Worm (Caenorhabditis elegans): ENCODE data around the gene R07G3.7.

The R07G3.7 gene

DNA sequence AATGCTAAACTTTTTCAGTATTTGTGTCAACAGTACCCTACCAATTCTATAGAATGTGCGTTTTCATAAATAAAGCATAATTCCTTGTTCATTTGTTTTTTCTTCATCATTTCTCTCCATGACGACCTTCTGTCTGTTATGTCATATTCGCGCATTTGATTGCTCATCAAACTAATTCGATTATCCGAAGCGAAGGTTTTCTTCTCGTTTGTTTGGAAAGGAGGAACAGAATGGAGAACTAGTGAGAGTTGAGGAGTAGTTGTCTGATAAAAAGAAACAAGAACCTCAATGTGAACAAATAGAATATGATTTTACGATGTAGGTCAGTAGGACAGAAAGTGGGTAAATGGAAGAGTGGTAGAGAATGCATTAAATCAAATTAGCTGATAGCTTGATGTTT lies 50.9 kb downstream of the R07G3.7 start:
- TF ChIP-seq nhr-12 (tag; optimal IDR thresholded peaks at IDR 0.05) = no peak

DNA sequence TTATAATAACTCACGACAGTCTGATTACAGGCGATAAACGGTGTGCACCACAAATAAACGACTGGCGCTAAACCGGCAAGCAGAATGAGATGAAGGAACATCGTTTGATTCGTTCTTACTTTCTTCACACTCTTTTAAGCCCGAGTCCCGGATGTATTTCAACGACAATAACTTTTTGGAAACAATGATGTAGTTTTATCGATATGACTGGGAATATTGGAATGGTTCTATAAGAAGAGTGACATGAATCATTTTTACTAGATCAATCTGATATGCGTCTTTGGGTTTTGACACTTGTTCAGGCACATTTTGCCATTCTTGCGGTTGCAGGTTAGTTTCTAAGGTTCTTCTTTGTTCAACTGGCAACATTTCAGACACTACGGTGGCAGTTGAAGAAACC lies 52.0 kb downstream of the R07G3.7 start, which contains the start of the genes ZK1290.11 and ZK1290.1:
Gene ZK1290.11 (minus strand): TSS at position 101 of the 400 bp plus-strand sequence.
Gene ZK1290.1 (plus strand): TSS at position 271 of the 400 bp plus-strand sequence.
- TF ChIP-seq ZK546.5 (tag; optimal IDR thresholded peaks at IDR 0.05) (no peak), unc-55 (GFP tag; optimal IDR thresholded peaks at IDR 0.05) (no peak), sma-3 (GFP tag; optimal IDR thresholded peaks at IDR 0.05) (no peak), blmp-1 (tag; optimal IDR thresholded peaks at IDR 0.05; ENCODE audit: insufficient read depth) (no peak), Y55F3AM.14 (GFP tag; optimal IDR thresholded peaks at IDR 0.05) (no peak), nhr-21 (tag; optimal IDR thresholded peaks at IDR 0.05) (no peak), ama-1 (optimal IDR thresholded peaks at IDR 0.05) (no peak), nhr-11 (tag; optimal IDR thresholded peaks at IDR 0.05) (no peak), aly-2 (tag; optimal IDR thresholded peaks at IDR 0.05) (no peak), nhr-77 (tag; optimal IDR thresholded peaks at IDR 0.05) (no peak), dmd-4 (tag; optimal IDR thresholded peaks at IDR 0.05) (no peak)
